Fruit fly (Drosophila melanogaster) whole organism, embryonic: ENCODE data around the gene morgue.
A peak's percentile ranks its signal among the peaks of the same experiment; 100 is the strongest.

Experiments used
- ATbp ChIP-seq: fragments of 200-800 bp; sonication (Bioruptor generic); optimal IDR thresholded peaks from 2 replicates; lab custom pipeline; 2017; ENCODE audit warnings: missing biosample characterization, mild to moderate bottlenecking, missing genetic modification characterization, missing genetic modification reagents
- B-H1 ChIP-seq: fragments of 200-800 bp; sonication (Bioruptor generic); IDR thresholded peaks from 3 replicates; pipeline ENCODE4 v1.3.6; 2022; ENCODE audit warnings: missing biosample characterization, missing genetic modification characterization
- Bdp1 ChIP-seq: fragments of 200-800 bp; sonication (Bioruptor generic); optimal IDR thresholded peaks from 3 replicates; lab custom pipeline; 2016; ENCODE audit warnings: missing biosample characterization, missing genetic modification characterization
- Blimp-1 ChIP-seq: fragments of 200-800 bp; sonication (Bioruptor generic); optimal IDR thresholded peaks from 3 replicates; lab custom pipeline; 2018; ENCODE audit warnings: missing biosample characterization, missing genetic modification characterization, mild to moderate bottlenecking, moderate library complexity, missing genetic modification reagents
- CG10147 ChIP-seq: fragments of 200-800 bp; sonication (Bioruptor generic); optimal IDR thresholded peaks from 2 replicates; lab custom pipeline; 2019; ENCODE audit warnings: missing biosample characterization, mild to moderate bottlenecking, missing genetic modification characterization, moderate library complexity
- CG14860 ChIP-seq: fragments of 200-800 bp; sonication (Bioruptor generic); IDR thresholded peaks from 3 replicates; pipeline ENCODE4 v1.3.6; 2022; ENCODE audit warnings: missing biosample characterization, missing genetic modification characterization; ENCODE audit not compliant: partially characterized antibody
- CG1603 ChIP-seq: fragments of 200-800 bp; sonication (Bioruptor generic); optimal IDR thresholded peaks from 2 replicates; lab custom pipeline; 2019; ENCODE audit warnings: missing biosample characterization, mild to moderate bottlenecking, missing genetic modification characterization, moderate library complexity
- CG16779 ChIP-seq: fragments of 200-800 bp; sonication (Bioruptor generic); IDR thresholded peaks from 2 replicates; pipeline ENCODE4 v1.3.6; 2022; ENCODE audit warnings: missing biosample characterization, missing genetic modification characterization
- CG2120 ChIP-seq: fragments of 200-800 bp; sonication (Bioruptor generic); optimal IDR thresholded peaks from 3 replicates; lab custom pipeline; 2016; ENCODE audit warnings: missing biosample characterization, missing genetic modification characterization
- CG31224 ChIP-seq: fragments of 200-800 bp; sonication (Bioruptor generic); IDR thresholded peaks from 2 replicates; pipeline ENCODE4 v1.3.6; 2022; ENCODE audit warnings: missing biosample characterization, missing genetic modification characterization
- CG32772 ChIP-seq: fragments of 200-800 bp; sonication (Bioruptor generic); IDR thresholded peaks from 2 replicates; pipeline ENCODE4 v1.3.6; 2022; ENCODE audit warnings: missing biosample characterization, missing genetic modification characterization
- CG6791 ChIP-seq: fragments of 200-800 bp; sonication (Bioruptor generic); IDR thresholded peaks from 3 replicates; pipeline ENCODE4 v1.3.6; 2022; ENCODE audit warnings: missing biosample characterization, missing genetic modification characterization; ENCODE audit not compliant: partially characterized antibody
- CG7372 ChIP-seq: fragments of 200-800 bp; sonication (Bioruptor generic); IDR thresholded peaks from 2 replicates; pipeline ENCODE4 v1.3.6; 2022; ENCODE audit warnings: missing biosample characterization, missing genetic modification characterization
- CG9215 ChIP-seq: fragments of 200-800 bp; sonication (Bioruptor generic); IDR thresholded peaks from 2 replicates; pipeline ENCODE4 v1.3.6; 2022; ENCODE audit warnings: missing biosample characterization, missing genetic modification characterization
- CkIIα-i1 ChIP-seq: fragments of 200-800 bp; sonication (Bioruptor generic); IDR thresholded peaks from 2 replicates; pipeline ENCODE4 v1.3.6; 2022; ENCODE audit warnings: missing biosample characterization, missing genetic modification characterization
- D ChIP-seq, 2 experiments: fragments of 200-800 bp in 1 of 2; fragments of >200 bp in 1 of 2; sonication (Bioruptor generic) in 1 of 2; optimal IDR thresholded peaks; 2 replicates in 1 of 2; 3 replicates in 1 of 2; lab custom pipeline; 2017; ENCODE audit warnings: mild to moderate bottlenecking in 1 of 2, missing biosample characterization in 1 of 2, missing genetic modification characterization in 1 of 2, missing genetic modification reagents in 1 of 2
- Eip74EF ChIP-seq, 2 experiments: fragments of 200-800 bp in 1 of 2; fragments of >200 bp in 1 of 2; sonication (Bioruptor generic) in 1 of 2; optimal IDR thresholded peaks; 2 replicates each; lab custom pipeline; 2017 to 2019; ENCODE audit warnings: missing biosample characterization in 2 of 2, missing genetic modification characterization in 2 of 2, mild to moderate bottlenecking in 1 of 2, moderate library complexity in 1 of 2
- H2.0 ChIP-seq: fragments of 200-800 bp; sonication (Bioruptor generic); IDR thresholded peaks from 2 replicates; pipeline ENCODE4 v1.3.6; 2022; ENCODE audit warnings: missing biosample characterization, missing genetic modification characterization
- HLH4C ChIP-seq: fragments of 200-800 bp; sonication (Bioruptor generic); IDR thresholded peaks from 3 replicates; pipeline ENCODE4 v1.3.6; 2022; ENCODE audit warnings: missing biosample characterization, missing genetic modification characterization; ENCODE audit not compliant: partially characterized antibody
- HLHmδ ChIP-seq: fragments of 200-800 bp; sonication (Bioruptor generic); optimal IDR thresholded peaks from 2 replicates; lab custom pipeline; 2018; ENCODE audit warnings: missing biosample characterization, mild to moderate bottlenecking, missing genetic modification characterization, moderate library complexity
- MBD-R2 ChIP-seq: fragments of 200-800 bp; sonication (Bioruptor generic); IDR thresholded peaks from 2 replicates; pipeline ENCODE4 v1.3.6; 2022; ENCODE audit warnings: missing biosample characterization, missing genetic modification characterization
- MTF-1 ChIP-seq: fragments of 200-800 bp; sonication (Bioruptor generic); optimal IDR thresholded peaks from 2 replicates; lab custom pipeline; 2018; ENCODE audit warnings: missing biosample characterization, mild to moderate bottlenecking, missing genetic modification characterization, borderline replicate concordance
- Meics ChIP-seq: fragments of 200-800 bp; sonication (Bioruptor generic); optimal IDR thresholded peaks from 2 replicates; lab custom pipeline; 2017; ENCODE audit warnings: missing biosample characterization, mild to moderate bottlenecking, missing genetic modification characterization
- Rx ChIP-seq: fragments of 200-800 bp; sonication (Bioruptor generic); IDR thresholded peaks from 2 replicates; pipeline ENCODE4 v1.3.6; 2022; ENCODE audit warnings: missing biosample characterization, missing genetic modification characterization
- Six4 ChIP-seq: fragments of 200-800 bp; sonication (Bioruptor generic); optimal IDR thresholded peaks from 2 replicates; lab custom pipeline; 2016; ENCODE audit warnings: missing biosample characterization, missing genetic modification characterization
- Tbp ChIP-seq: fragments of >200 bp; optimal IDR thresholded peaks from 2 replicates; lab custom pipeline; 2018; ENCODE audit warnings: missing biosample characterization, missing genetic modification characterization
- al ChIP-seq: fragments of 200-800 bp; sonication (Bioruptor generic); IDR thresholded peaks from 2 replicates; pipeline ENCODE4 v1.3.6; 2022; ENCODE audit warnings: missing biosample characterization, missing genetic modification characterization
- cad ChIP-seq: fragments of >200 bp; optimal IDR thresholded peaks from 2 replicates; lab custom pipeline; 2017; ENCODE audit warnings: missing biosample characterization, missing genetic modification characterization
- cwo ChIP-seq: fragments of 200-800 bp; sonication (Bioruptor generic); optimal IDR thresholded peaks from 3 replicates; lab custom pipeline; 2017; ENCODE audit warnings: missing biosample characterization, missing genetic modification characterization, mild to moderate bottlenecking, moderate library complexity, missing genetic modification reagents
- fd96Cb ChIP-seq: fragments of 200-800 bp; sonication (Bioruptor generic); optimal IDR thresholded peaks from 2 replicates; lab custom pipeline; 2018; ENCODE audit warnings: missing biosample characterization, mild to moderate bottlenecking, missing genetic modification characterization, moderate library complexity
- gsb-n ChIP-seq: fragments of 200-800 bp; sonication (Bioruptor generic); optimal IDR thresholded peaks from 3 replicates; lab custom pipeline; 2018; ENCODE audit warnings: missing biosample characterization, mild to moderate bottlenecking, missing genetic modification characterization
- hb ChIP-seq: fragments of 200-800 bp; sonication (Bioruptor generic); IDR thresholded peaks from 3 replicates; pipeline ENCODE4 v1.3.6; 2022; ENCODE audit warnings: missing biosample characterization, missing genetic modification characterization; ENCODE audit not compliant: partially characterized antibody
- jumu ChIP-seq: fragments of 200-800 bp; sonication (Bioruptor generic); optimal IDR thresholded peaks from 3 replicates; lab custom pipeline; 2016; ENCODE audit warnings: missing biosample characterization, missing genetic modification characterization
- kah ChIP-seq: fragments of 200-800 bp; sonication (Bioruptor generic); optimal IDR thresholded peaks from 2 replicates; lab custom pipeline; 2018; ENCODE audit warnings: missing biosample characterization, mild to moderate bottlenecking, missing genetic modification characterization
- lola ChIP-seq, 3 experiments: fragments of >200 bp in 2 of 3; fragments of 200-800 bp in 1 of 3; sonication (Bioruptor generic) in 1 of 3; optimal IDR thresholded peaks; 2 replicates each; lab custom pipeline; 2017 to 2019; ENCODE audit warnings: missing biosample characterization in 3 of 3, missing genetic modification characterization in 3 of 3, mild to moderate bottlenecking in 1 of 3, moderate library complexity in 1 of 3
- nerfin-2 ChIP-seq: fragments of 200-800 bp; sonication (Bioruptor generic); IDR thresholded peaks from 2 replicates; pipeline ENCODE4 v1.3.6; 2022; ENCODE audit warnings: missing biosample characterization, missing genetic modification characterization; ENCODE audit not compliant: partially characterized antibody
- otp ChIP-seq: fragments of 200-800 bp; sonication (Bioruptor generic); IDR thresholded peaks from 3 replicates; pipeline ENCODE4, ENCODE4 v1.3.6; 2022; ENCODE audit warnings: missing biosample characterization, missing genetic modification characterization
- p53 ChIP-seq: fragments of 200-800 bp; sonication (Bioruptor generic); optimal IDR thresholded peaks from 2 replicates; lab custom pipeline; 2016; ENCODE audit warnings: missing biosample characterization, missing genetic modification characterization
- pita ChIP-seq: fragments of 200-800 bp; sonication (Bioruptor generic); optimal IDR thresholded peaks from 2 replicates; lab custom pipeline; 2017; ENCODE audit warnings: missing biosample characterization, mild to moderate bottlenecking, missing genetic modification characterization
- prd ChIP-seq, 3 experiments: fragments of >200 bp in 2 of 3; fragments of 200-800 bp in 1 of 3; sonication (Bioruptor generic) in 1 of 3; optimal IDR thresholded peaks in 2 of 3; IDR thresholded peaks in 1 of 3; 2 replicates in 2 of 3; 3 replicates in 1 of 3; pipeline versions ENCODE4 v1.3.6 to Lab custom; 2017 to 2022; ENCODE audit warnings: missing biosample characterization in 1 of 3, missing genetic modification characterization in 1 of 3
- pros ChIP-seq: fragments of 200-800 bp; sonication (Bioruptor generic); optimal IDR thresholded peaks from 3 replicates; lab custom pipeline; 2019; ENCODE audit warnings: missing biosample characterization, mild to moderate bottlenecking, missing genetic modification characterization, moderate library complexity
- sima ChIP-seq: fragments of 200-800 bp; sonication (Bioruptor generic); optimal IDR thresholded peaks from 2 replicates; lab custom pipeline; 2016; ENCODE audit warnings: missing biosample characterization, missing genetic modification characterization
- sisA ChIP-seq: fragments of 200-800 bp; sonication (Bioruptor generic); IDR thresholded peaks from 2 replicates; pipeline ENCODE4 v1.3.6; 2022; ENCODE audit warnings: missing biosample characterization, missing genetic modification characterization
- toy ChIP-seq: fragments of 200-800 bp; sonication (Bioruptor generic); IDR thresholded peaks from 2 replicates; pipeline ENCODE4 v1.3.6; 2022; ENCODE audit warnings: missing biosample characterization, missing genetic modification characterization
- usp ChIP-seq: fragments of >200 bp; optimal IDR thresholded peaks from 2 replicates; lab custom pipeline; 2017; ENCODE audit warnings: missing biosample characterization, missing genetic modification characterization
- yki ChIP-seq: fragments of >200 bp; optimal IDR thresholded peaks from 3 replicates; lab custom pipeline; 2018
- zen2 ChIP-seq: fragments of 200-800 bp; sonication (Bioruptor generic); IDR thresholded peaks from 3 replicates; pipeline ENCODE4 v1.3.6; 2022; ENCODE audit warnings: missing biosample characterization, missing genetic modification characterization; ENCODE audit not compliant: partially characterized antibody
- zf30C ChIP-seq: fragments of 200-800 bp; sonication (Bioruptor generic); optimal IDR thresholded peaks from 3 replicates; lab custom pipeline; 2018; ENCODE audit warnings: missing biosample characterization, mild to moderate bottlenecking, missing genetic modification characterization
- zfh2 ChIP-seq: fragments of 200-800 bp; sonication (Bioruptor generic); optimal IDR thresholded peaks from 2 replicates; lab custom pipeline; 2016; ENCODE audit warnings: missing biosample characterization, missing genetic modification characterization

The morgue gene

dm6 chr2L:4448582-4449016 lies 4.1 kb upstream of the morgue start, which contains the start of gene MFS18 (continued):
- peak in 1 of 2 experiments; percentile 94 for TF ChIP-seq Eip74EF (GFP tag; optimal IDR thresholded peaks at IDR 0.05; lab: Kevin White, UChicago)
- TF ChIP-seq HLH4C (GFP tag; lab: Robert Waterston, UW), result peak; percentile 93
- peak; percentile 97 for TF ChIP-seq CG7372 (GFP tag; lab: Robert Waterston, UW)
- peak; percentile 98 for TF ChIP-seq MBD-R2 (GFP tag; lab: Robert Waterston, UW)
- peak; percentile 77 for TF ChIP-seq zen2
- TF ChIP-seq Blimp-1 (GFP tag; lab: Kevin White, UChicago), result peak; percentile 99
- no peak for TF ChIP-seq HLHmδ
- TF ChIP-seq CkIIα-i1 (GFP tag; lab: Robert Waterston, UW), result peak; percentile 91
- TF ChIP-seq CG10147 (GFP tag; lab: Kevin White, UChicago), result peak; percentile 87
- TF ChIP-seq CG2120, result peak; percentile 96
- no peak for TF ChIP-seq D (optimal IDR thresholded peaks at IDR 0.05; lab: Kevin White, UChicago)
- peak; percentile 99 for TF ChIP-seq D (GFP tag; optimal IDR thresholded peaks at IDR 0.05; lab: Kevin White, UChicago)
- peak; percentile 88 for TF ChIP-seq CG6791 (GFP tag; lab: Robert Waterston, UW)
- no peak for TF ChIP-seq pros
- TF ChIP-seq CG32772 (GFP tag; lab: Robert Waterston, UW), result peak; percentile 99
- peak; percentile 99 for TF ChIP-seq Six4
- peak; percentile 14 for TF ChIP-seq sima
- TF ChIP-seq CG9215 (GFP tag; lab: Robert Waterston, UW), result peak; percentile 97
- peak; percentile 98 for TF ChIP-seq H2.0 (GFP tag; lab: Robert Waterston, UW)
- TF ChIP-seq gsb-n, result peak; percentile 97
- TF ChIP-seq B-H1 (GFP tag; lab: Robert Waterston, UW), result peak; percentile 99
- no peak for TF ChIP-seq pita
- peak; percentile 83 for TF ChIP-seq hb (GFP tag; lab: Robert Waterston, UW)
- peak; percentile 93 for TF ChIP-seq ATbp
- peak; percentile 99 for TF ChIP-seq sisA (GFP tag; lab: Robert Waterston, UW)
- peak; percentile 91 for TF ChIP-seq CG1603 (tag; lab: Kevin White, UChicago)
- no peak for TF ChIP-seq Tbp
- TF ChIP-seq cad, result no peak
- peak; percentile 98 for TF ChIP-seq CG16779 (GFP tag; lab: Robert Waterston, UW)
- TF ChIP-seq p53 (GFP tag; lab: Kevin White, UChicago), result peak; percentile 15
- TF ChIP-seq al (GFP tag; lab: Robert Waterston, UW), result peak; percentile 99
- no peak for TF ChIP-seq yki
- peak; percentile 74; the same call in 2 of the 3 replicates for TF ChIP-seq CG14860 (GFP tag; lab: Robert Waterston, UW)
- TF ChIP-seq CG31224 (GFP tag; lab: Robert Waterston, UW), result peak; percentile 97
- TF ChIP-seq prd (optimal IDR thresholded peaks at IDR 0.05; lab: Kevin White, UChicago), result no peak
- peak; percentile 100 for TF ChIP-seq prd (GFP tag; IDR thresholded peaks at IDR 0.05; lab: Robert Waterston, UW)
- peak; percentile 92 for TF ChIP-seq kah (GFP tag; lab: Kevin White, UChicago)
- peak; percentile 100 for TF ChIP-seq fd96Cb (tag; lab: Kevin White, UChicago)
- peak; percentile 98 for TF ChIP-seq cwo (GFP tag; lab: Kevin White, UChicago)
- peak; percentile 98 for TF ChIP-seq Rx
- peak in 1 of 3 experiments; percentile 99 for TF ChIP-seq lola (GFP tag; optimal IDR thresholded peaks at IDR 0.05; lab: Kevin White, UChicago)
- TF ChIP-seq Bdp1 (GFP tag; lab: Kevin White, UChicago), result peak; percentile 79
- peak; percentile 90 for TF ChIP-seq nerfin-2 (GFP tag; lab: Robert Waterston, UW)
- TF ChIP-seq otp, result peak; percentile 99
- peak; percentile 84 for TF ChIP-seq zfh2 (GFP tag; lab: Kevin White, UChicago)
- peak; percentile 74 for TF ChIP-seq jumu (GFP tag; lab: Kevin White, UChicago)
- peak; percentile 93 for TF ChIP-seq MTF-1 (GFP tag; lab: Kevin White, UChicago)
- no peak for TF ChIP-seq usp (GFP tag; lab: Kevin White, UChicago)
- TF ChIP-seq toy (GFP tag; lab: Robert Waterston, UW), result peak; percentile 96
- TF ChIP-seq Meics, result peak; percentile 98
- TF ChIP-seq zf30C, result no peak
